Worm (Caenorhabditis elegans) whole organism, L2 larva: Measurements from ENCODE around the gene pho-7.

Experiments
- C34F6.9 ChIP-seq: fragments of 150-350 bp; optimal IDR thresholded peaks from 2 replicates; lab custom pipeline; 2014; ENCODE audit warnings: missing biosample characterization, missing genetic modification characterization
- F13H6.1 ChIP-seq: sonication (generic microtip); optimal IDR thresholded peaks from 2 replicates; lab custom pipeline; 2016; ENCODE audit warnings: missing genetic modification characterization, missing compliant biosample characterization
- R02D3.7 ChIP-seq: fragments of 150-350 bp; optimal IDR thresholded peaks from 2 replicates; lab custom pipeline; 2014; ENCODE audit warnings: missing biosample characterization, missing genetic modification characterization
- ZK546.5 ChIP-seq: sonication (generic microtip); optimal IDR thresholded peaks from 2 replicates; lab custom pipeline; 2017; ENCODE audit warnings: missing biosample characterization, missing genetic modification characterization
- aly-2 ChIP-seq: fragments of 150-350 bp; optimal IDR thresholded peaks from 2 replicates; lab custom pipeline; 2014; ENCODE audit warnings: missing biosample characterization, missing genetic modification characterization
- ama-1 ChIP-seq: fragments of 150-350 bp; optimal IDR thresholded peaks from 2 replicates; lab custom pipeline; 2018; ENCODE audit warnings: inconsistent platforms
- blmp-1 ChIP-seq: sonication (generic microtip); optimal IDR thresholded peaks from 2 replicates; lab custom pipeline; 2017; ENCODE audit warnings: missing genetic modification characterization, mild to moderate bottlenecking, missing compliant biosample characterization, antibody characterized with exemption, moderate library complexity; ENCODE audit not compliant: insufficient read depth
- ceh-16 ChIP-seq: fragments of 150-350 bp; optimal IDR thresholded peaks from 2 replicates; lab custom pipeline; 2014; ENCODE audit warnings: missing biosample characterization, missing genetic modification characterization
- crh-2 ChIP-seq: sonication (generic microtip); optimal IDR thresholded peaks from 2 replicates; lab custom pipeline; 2017; ENCODE audit warnings: missing biosample characterization, missing genetic modification characterization
- elt-3 ChIP-seq: sonication (generic microtip); optimal IDR thresholded peaks from 2 replicates; lab custom pipeline; 2017; ENCODE audit warnings: missing biosample characterization, missing genetic modification characterization
- fos-1 ChIP-seq: fragments of 150-350 bp; optimal IDR thresholded peaks from 2 replicates; lab custom pipeline; 2014; ENCODE audit warnings: missing biosample characterization, missing genetic modification characterization
- lin-11 ChIP-seq: fragments of 150-350 bp; sonication (generic microtip); optimal IDR thresholded peaks from 2 replicates; lab custom pipeline; 2014; ENCODE audit warnings: missing biosample characterization, missing genetic modification characterization, inconsistent platforms, mixed read lengths
- lin-39 ChIP-seq: fragments of 150-350 bp; optimal IDR thresholded peaks from 2 replicates; lab custom pipeline; 2014; ENCODE audit warnings: missing biosample characterization, missing genetic modification reagents, missing genetic modification characterization
- lsy-2 ChIP-seq, 2 experiments: fragments of 150-350 bp in 1 of 2; sonication (generic microtip) in 1 of 2; optimal IDR thresholded peaks; 2 replicates each; lab custom pipeline; 2014 to 2017; ENCODE audit warnings: missing biosample characterization in 2 of 2, missing genetic modification characterization in 2 of 2
- mab-5 ChIP-seq: fragments of 150-350 bp; optimal IDR thresholded peaks from 2 replicates; lab custom pipeline; 2014; ENCODE audit warnings: missing biosample characterization, missing genetic modification characterization
- nhr-10 ChIP-seq: sonication (generic microtip); optimal IDR thresholded peaks from 2 replicates; lab custom pipeline; 2017; ENCODE audit warnings: missing biosample characterization, missing genetic modification characterization
- nhr-11 ChIP-seq: fragments of 150-350 bp; optimal IDR thresholded peaks from 2 replicates; lab custom pipeline; 2014; ENCODE audit warnings: missing biosample characterization, missing genetic modification characterization
- nhr-129 ChIP-seq: fragments of 150-350 bp; optimal IDR thresholded peaks from 2 replicates; lab custom pipeline; 2014; ENCODE audit warnings: missing biosample characterization, missing genetic modification characterization
- nhr-21 ChIP-seq: fragments of 150-350 bp; optimal IDR thresholded peaks from 2 replicates; lab custom pipeline; 2014; ENCODE audit warnings: missing biosample characterization, missing genetic modification characterization
- nhr-237 ChIP-seq: fragments of 150-350 bp; optimal IDR thresholded peaks from 2 replicates; lab custom pipeline; 2014; ENCODE audit warnings: missing biosample characterization, missing genetic modification characterization
- peb-1 ChIP-seq: fragments of 150-350 bp; optimal IDR thresholded peaks from 2 replicates; lab custom pipeline; 2014; ENCODE audit warnings: missing biosample characterization, missing genetic modification characterization
- skn-1 ChIP-seq: sonication (generic microtip); optimal IDR thresholded peaks from 2 replicates; lab custom pipeline; 2017; ENCODE audit warnings: missing biosample characterization, missing genetic modification characterization
- sma-3 ChIP-seq: sonication (generic microtip); optimal IDR thresholded peaks from 2 replicates; lab custom pipeline; 2016; ENCODE audit warnings: missing genetic modification reagents, missing genetic modification characterization, missing compliant biosample characterization
- sma-9 ChIP-seq, 2 experiments: fragments of 150-350 bp in 1 of 2; sonication (generic microtip) in 1 of 2; optimal IDR thresholded peaks; 2 replicates each; lab custom pipeline; 2014 to 2016; ENCODE audit warnings: missing genetic modification characterization in 2 of 2, mild to moderate bottlenecking in 1 of 2, missing biosample characterization in 1 of 2, missing compliant biosample characterization in 1 of 2, missing genetic modification reagents in 1 of 2, moderate library complexity in 1 of 2
- unc-39 ChIP-seq: fragments of 150-350 bp; optimal IDR thresholded peaks from 2 replicates; lab custom pipeline; 2014; ENCODE audit warnings: missing biosample characterization, missing genetic modification characterization
- ztf-1 ChIP-seq: fragments of 200-800 bp; sonication (Bioruptor generic); conservative IDR thresholded peaks from 2 replicates; pipeline ENCODE4 v1.3.6; 2022; ENCODE audit warnings: missing genetic modification characterization, missing compliant biosample characterization
- ztf-11 ChIP-seq: sonication (generic microtip); optimal IDR thresholded peaks from 2 replicates; lab custom pipeline; 2017; ENCODE audit warnings: missing biosample characterization, missing genetic modification characterization

pho-7 gene

ce11 chrX:10916194-10916593, 25.0 kb downstream of the pho-7 start:
- TF ChIP-seq aly-2 (tag; lab: Kevin White, UChicago) = no peak
- TF ChIP-seq nhr-21 = no peak
- no peak for TF ChIP-seq sma-3 (GFP tag; lab: Kevin White, UChicago)
- TF ChIP-seq ztf-11 (tag; lab: Kevin White, UChicago) = no peak
- no peak for TF ChIP-seq ztf-1
- TF ChIP-seq ceh-16 (tag; lab: Kevin White, UChicago) = no peak
- no peak for TF ChIP-seq unc-39 (tag; lab: Kevin White, UChicago)
- no peak for TF ChIP-seq nhr-11 (tag; lab: Kevin White, UChicago)
- TF ChIP-seq nhr-237 (tag; lab: Kevin White, UChicago) = no peak
- no peak for TF ChIP-seq sma-9 (GFP tag; optimal IDR thresholded peaks at IDR 0.05; lab: Kevin White, UChicago)
- no peak for TF ChIP-seq sma-9 (tag; optimal IDR thresholded peaks at IDR 0.05; lab: Kevin White, UChicago)
- no peak for TF ChIP-seq ama-1 (lab: Kevin White, UChicago)
- TF ChIP-seq R02D3.7 (tag; lab: Kevin White, UChicago) = no peak
- TF ChIP-seq, all 48 proteins: peak for 0

- TF ChIP-seq blmp-1 (tag; lab: Kevin White, UChicago) (peak; percentile 9), nhr-10 (tag; lab: Kevin White, UChicago) (no peak), fos-1 (tag; lab: Kevin White, UChicago) (peak; percentile 39), sma-3 (GFP tag; lab: Kevin White, UChicago) (peak; percentile 4)
- TF ChIP-seq, all 48 proteins: peak for 3
Measured at ce11 chrX:10914421-10915277, 26.5 kb downstream of the pho-7 start.

- TF ChIP-seq nhr-10 (tag; lab: Kevin White, UChicago) = no peak
- TF ChIP-seq lin-39 (tag; lab: Kevin White, UChicago) = no peak
- no peak for TF ChIP-seq lsy-2 (tag; optimal IDR thresholded peaks at IDR 0.05; lab: Kevin White, UChicago)
- TF ChIP-seq crh-2 = no peak
- no peak for TF ChIP-seq C34F6.9 (tag; lab: Kevin White, UChicago)
- TF ChIP-seq lin-11 = no peak
- TF ChIP-seq R02D3.7 (tag; lab: Kevin White, UChicago) = no peak
- no peak for TF ChIP-seq blmp-1 (tag; lab: Kevin White, UChicago)
- no peak for TF ChIP-seq nhr-237 (tag; lab: Kevin White, UChicago)
- TF ChIP-seq fos-1 (tag; lab: Kevin White, UChicago) = no peak
- TF ChIP-seq ZK546.5 (tag; lab: Kevin White, UChicago) = no peak
- no peak for TF ChIP-seq mab-5 (tag; lab: Kevin White, UChicago)
- TF ChIP-seq F13H6.1 (tag; lab: Kevin White, UChicago) = no peak
- no peak for TF ChIP-seq sma-9 (GFP tag; optimal IDR thresholded peaks at IDR 0.05; lab: Kevin White, UChicago)
- no peak for TF ChIP-seq sma-9 (tag; optimal IDR thresholded peaks at IDR 0.05; lab: Kevin White, UChicago)
Measured at ce11 chrX:10913981-10914380, 27.2 kb downstream of the pho-7 start, which contains the start of gene F47B10.9. Gene F47B10.9 (minus strand): TSS chrX:10914081.

DNA sequence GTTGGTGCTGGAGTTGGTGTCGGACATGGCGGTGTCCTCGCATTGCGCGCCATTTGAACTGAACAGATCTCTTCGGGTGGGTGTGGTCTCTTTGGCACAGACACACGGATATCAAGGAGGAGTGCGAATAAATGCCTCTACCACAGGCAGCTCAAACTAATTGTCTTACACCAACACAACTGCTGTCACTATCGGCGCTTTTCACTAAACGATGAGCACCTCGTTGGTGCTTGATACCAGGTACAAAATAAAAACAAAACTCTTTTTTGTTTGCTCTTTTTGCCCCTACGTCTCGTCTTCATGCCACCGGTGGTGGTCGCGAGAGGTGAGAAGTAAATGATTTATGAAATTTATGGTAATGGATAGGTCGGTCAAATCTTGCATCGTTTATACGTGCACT, 30.4 kb downstream of the pho-7 start, which contains the start of gene F47B10.8:
F47B10.8 (minus strand) TSS at position 101 of the 400 bp plus-strand sequence.
- TF ChIP-seq sma-9 (GFP tag; optimal IDR thresholded peaks at IDR 0.05; lab: Kevin White, UChicago) (peak; percentile 2), sma-9 (tag; optimal IDR thresholded peaks at IDR 0.05; lab: Kevin White, UChicago) (no peak), elt-3 (no peak), unc-39 (tag; lab: Kevin White, UChicago) (no peak)

- TF ChIP-seq nhr-129 (peak; percentile 68), nhr-11 (tag; lab: Kevin White, UChicago) (no peak), lsy-2 (tag; optimal IDR thresholded peaks at IDR 0.05; lab: Kevin White, UChicago) (peak in 1 of 2 experiments; percentile 35), sma-9 (GFP tag; optimal IDR thresholded peaks at IDR 0.05; lab: Kevin White, UChicago) (peak; percentile 13), sma-9 (tag; optimal IDR thresholded peaks at IDR 0.05; lab: Kevin White, UChicago) (no peak), skn-1 (tag; lab: Kevin White, UChicago) (no peak), F13H6.1 (tag; lab: Kevin White, UChicago) (peak; percentile 34)
Measured at ce11 chrX:10909661-10910060, 31.5 kb downstream of the pho-7 start.

DNA sequence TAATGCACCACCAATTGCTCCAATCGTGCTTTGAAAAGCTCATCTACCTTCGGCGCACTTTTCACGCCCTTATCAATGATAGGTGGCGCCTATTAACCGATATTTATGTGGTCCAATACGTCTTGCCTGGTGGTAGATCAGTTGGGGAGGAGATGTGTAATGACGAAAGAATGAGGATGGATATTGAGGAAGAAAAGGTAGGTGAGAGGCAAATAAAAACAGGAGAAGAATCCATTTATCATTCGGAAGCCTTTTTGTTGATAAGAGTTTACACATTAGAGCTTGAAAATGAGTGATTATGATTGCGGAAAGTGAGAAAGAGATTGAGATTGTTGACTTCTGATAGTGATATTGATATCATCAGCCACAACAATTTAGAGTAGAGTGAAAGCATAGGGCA, 33.7 kb downstream of the pho-7 start:
- TF ChIP-seq mab-5 (tag; lab: Kevin White, UChicago) (peak; percentile 19), peb-1 (tag; lab: Kevin White, UChicago) (no peak)
